Fruit fly (Drosophila melanogaster): ENCODE data around the gene Dop1R1.
A peak's percentile ranks its signal among the peaks of the same experiment; 100 is the strongest.

Dop1R1 gene

DNA sequence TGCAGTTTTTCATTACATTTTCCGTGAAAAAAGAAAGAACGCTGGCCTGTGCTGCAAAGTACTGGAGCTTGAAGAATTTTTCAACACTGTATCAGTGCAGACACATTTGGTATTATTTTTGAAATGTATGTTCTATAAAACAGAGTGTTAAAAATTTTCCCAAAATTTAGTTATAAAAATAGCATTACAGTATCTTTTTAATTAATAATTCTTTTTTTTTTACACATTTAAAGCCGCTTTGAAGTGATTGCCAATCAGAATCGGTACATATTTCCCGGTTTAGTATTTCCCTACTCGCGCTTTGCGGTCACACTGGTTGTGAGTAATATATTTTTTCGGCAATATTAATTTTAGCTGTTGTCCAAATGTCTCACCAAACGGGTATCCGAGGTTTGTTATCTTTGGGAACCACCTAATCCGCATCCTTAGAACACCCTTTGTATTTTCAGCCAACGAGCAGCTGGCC lies 92.2 kb downstream of the Dop1R1 start, which contains the start of the genes Abi and twf (continued):
- TF ChIP-seq CG17359 (tag; optimal IDR thresholded peaks at IDR 0.05) (peak; percentile 61), ham (GFP tag; IDR thresholded peaks at IDR 0.05) (no peak), CG18262 (tag; optimal IDR thresholded peaks at IDR 0.05) (peak; percentile 58), C15 (GFP tag; IDR thresholded peaks at IDR 0.05) (no peak), CG1529 (GFP tag; optimal IDR thresholded peaks at IDR 0.05) (peak; percentile 4), exex (tag; optimal IDR thresholded peaks at IDR 0.05) (peak; percentile 6), Dip3 (GFP tag; optimal IDR thresholded peaks at IDR 0.05) (peak; percentile 48), sima (GFP tag; optimal IDR thresholded peaks at IDR 0.05) (no peak), jing (GFP tag; optimal IDR thresholded peaks at IDR 0.05) (no peak), Mrtf (GFP tag; IDR thresholded peaks at IDR 0.05) (no peak), mam (GFP tag; optimal IDR thresholded peaks at IDR 0.05) (peak; percentile 73), ssp (GFP tag; IDR thresholded peaks at IDR 0.05) (peak; percentile 45), CG9932 (GFP tag; IDR thresholded peaks at IDR 0.05) (peak; percentile 81), hb (GFP tag; IDR thresholded peaks at IDR 0.05; ENCODE audit: partially characterized antibody) (no peak), BtbVII (GFP tag; optimal IDR thresholded peaks at IDR 0.05) (peak; percentile 6), CG14860 (GFP tag; IDR thresholded peaks at IDR 0.05; ENCODE audit: partially characterized antibody) (no peak), Bteb2 (GFP tag; optimal IDR thresholded peaks at IDR 0.05) (peak; percentile 52), CG18011 (GFP tag; optimal IDR thresholded peaks at IDR 0.05) (peak; percentile 59), pb (GFP tag; optimal IDR thresholded peaks at IDR 0.05) (no peak), HmgD (GFP tag; optimal IDR thresholded peaks at IDR 0.05) (no peak), CG32532 (GFP tag; IDR thresholded peaks at IDR 0.05) (peak; percentile 59), pzg (GFP tag; optimal IDR thresholded peaks at IDR 0.05) (peak; percentile 52), stc (GFP tag; IDR thresholded peaks at IDR 0.05) (peak; percentile 60; the same call in 1 of the 2 replicates), Ravus (GFP tag; IDR thresholded peaks at IDR 0.05) (no peak), Gsc (GFP tag; IDR thresholded peaks at IDR 0.05) (no peak), CG10654 (GFP tag; optimal IDR thresholded peaks at IDR 0.05) (peak; percentile 74), CG4707 (GFP tag; optimal IDR thresholded peaks at IDR 0.05) (no peak), CG4617 (GFP tag; optimal IDR thresholded peaks at IDR 0.05; ENCODE audit: borderline replicate concordance) (peak; percentile 97), HLH3B (GFP tag; IDR thresholded peaks at IDR 0.05) (peak; percentile 45), pho (GFP tag; optimal IDR thresholded peaks at IDR 0.05) (peak; percentile 46), Hr51 (GFP tag; optimal IDR thresholded peaks at IDR 0.05) (peak; percentile 40 to 61), gsb (GFP tag; IDR thresholded peaks at IDR 0.05) (no peak), CG10274 (GFP tag; optimal IDR thresholded peaks at IDR 0.05) (no peak), CoRest (tag; optimal IDR thresholded peaks at IDR 0.05) (peak; percentile 77), row (GFP tag; IDR thresholded peaks at IDR 0.05) (peak; percentile 82), Adf1 (GFP tag; IDR thresholded peaks at IDR 0.05) (peak; percentile 78), ap (GFP tag; IDR thresholded peaks at IDR 0.05) (0 out of 2 replicates have a peak, but pooled peaks have one; percentile 25), rib (GFP tag; IDR thresholded peaks at IDR 0.05) (0 out of 2 replicates have a peak, but pooled peaks have one; percentile 37), p53 (GFP tag; optimal IDR thresholded peaks at IDR 0.05) (no peak), CG3838 (GFP tag; optimal IDR thresholded peaks at IDR 0.05) (peak; percentile 11), vnd (GFP tag; IDR thresholded peaks at IDR 0.05; ENCODE audit: partially characterized antibody) (no peak), Lpt (GFP tag; optimal IDR thresholded peaks at IDR 0.05) (no peak), knrl (GFP tag; IDR thresholded peaks at IDR 0.05; ENCODE audit: partially characterized antibody) (no peak), Fer1 (GFP tag; optimal IDR thresholded peaks at IDR 0.05) (peak; percentile 58), scrt (GFP tag; optimal IDR thresholded peaks at IDR 0.05) (peak; percentile 31), CG2199 (GFP tag; IDR thresholded peaks at IDR 0.05) (no peak), H15 (GFP tag; IDR thresholded peaks at IDR 0.05) (no peak; the same call in 2 of the 3 replicates), B-H2 (GFP tag; optimal IDR thresholded peaks at IDR 0.05) (peak; percentile 72), slou (GFP tag; optimal IDR thresholded peaks at IDR 0.05) (peak; percentile 54), repo (GFP tag; optimal IDR thresholded peaks at IDR 0.05) (no peak), CG17361 (GFP tag; IDR thresholded peaks at IDR 0.05) (peak; percentile 76)
